Worm (Caenorhabditis elegans): Measurements from ENCODE around the gene mom-1.

Gene mom-1

DNA sequence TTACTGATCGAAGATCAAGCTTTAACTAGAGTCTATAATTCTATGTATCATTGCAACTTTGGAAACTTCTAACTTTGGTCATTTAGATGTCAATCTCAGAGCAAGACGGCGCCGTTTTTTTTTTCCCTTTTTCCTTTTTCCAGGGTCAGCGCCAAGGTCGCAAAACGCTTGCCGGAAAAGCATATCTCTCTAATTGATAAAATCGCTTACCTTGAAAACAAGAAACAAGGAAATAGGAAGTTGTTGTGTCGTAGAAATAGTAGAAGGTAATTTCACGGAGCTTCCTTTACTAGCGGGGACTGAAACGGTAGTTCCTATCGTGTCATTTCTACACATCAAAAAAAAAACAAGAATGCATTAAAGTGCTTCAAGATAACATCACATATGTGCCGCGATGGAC, 28.5 kb downstream of the mom-1 start:
- no peak for TF ChIP-seq egl-27 (tag; optimal IDR thresholded peaks at IDR 0.05)
- no peak for TF ChIP-seq fos-1 (tag; optimal IDR thresholded peaks at IDR 0.05)
- no peak for TF ChIP-seq gmeb-1 (tag; optimal IDR thresholded peaks at IDR 0.05)
- TF ChIP-seq nhr-129 (tag; optimal IDR thresholded peaks at IDR 0.05): no peak
- no peak for TF ChIP-seq blmp-1 (tag; optimal IDR thresholded peaks at IDR 0.05; ENCODE audit: insufficient read depth)
- TF ChIP-seq mbf-1 (tag; optimal IDR thresholded peaks at IDR 0.05): no peak
- TF ChIP-seq lin-39 (tag; optimal IDR thresholded peaks at IDR 0.05): no peak
- no peak for TF ChIP-seq ZK546.5 (tag; optimal IDR thresholded peaks at IDR 0.05)
- TF ChIP-seq mab-5 (tag; optimal IDR thresholded peaks at IDR 0.05): no peak
- no peak for TF ChIP-seq nhr-12 (tag; optimal IDR thresholded peaks at IDR 0.05)
- no peak for TF ChIP-seq unc-55 (GFP tag; optimal IDR thresholded peaks at IDR 0.05)
- no peak for TF ChIP-seq ceh-16 (tag; optimal IDR thresholded peaks at IDR 0.05)
- no peak for TF ChIP-seq skn-1 (tag; optimal IDR thresholded peaks at IDR 0.05)

- TF ChIP-seq dmd-4 (tag; optimal IDR thresholded peaks at IDR 0.05): no peak
- TF ChIP-seq Y55F3AM.14 (GFP tag; optimal IDR thresholded peaks at IDR 0.05): no peak
- no peak for TF ChIP-seq mab-5 (tag; optimal IDR thresholded peaks at IDR 0.05)
- TF ChIP-seq nhr-6 (tag; optimal IDR thresholded peaks at IDR 0.05): no peak
- TF ChIP-seq nhr-25 (tag; optimal IDR thresholded peaks at IDR 0.05): peak; percentile 59
Measured at ce11 chrX:6323129-6323528, 30.2 kb downstream of the mom-1 start, which contains the start of gene col-167. Gene col-167 (plus strand): TSS chrX:6323488.

ce11 chrX:6324124-6324893, 31.4 kb downstream of the mom-1 start:
- TF ChIP-seq Y55F3AM.14 (GFP tag; optimal IDR thresholded peaks at IDR 0.05) (peak; percentile 44), nhr-25 (tag; optimal IDR thresholded peaks at IDR 0.05) (peak; percentile 64), nhr-10 (tag; optimal IDR thresholded peaks at IDR 0.05) (peak; percentile 19), blmp-1 (tag; optimal IDR thresholded peaks at IDR 0.05; ENCODE audit: insufficient read depth) (peak; percentile 61)

ce11 chrX:6326088-6326487, 33.2 kb downstream of the mom-1 start, which contains the start of gene col-168:
Gene col-168 (plus strand): TSS chrX:6326388.
- TF ChIP-seq snpc-4 (tag; optimal IDR thresholded peaks at IDR 0.05) (no peak), mbf-1 (tag; optimal IDR thresholded peaks at IDR 0.05) (no peak), crh-2 (tag; optimal IDR thresholded peaks at IDR 0.05) (no peak), nhr-6 (tag; optimal IDR thresholded peaks at IDR 0.05) (no peak), ceh-16 (tag; optimal IDR thresholded peaks at IDR 0.05) (no peak), nhr-77 (tag; optimal IDR thresholded peaks at IDR 0.05) (no peak), ZK546.5 (tag; optimal IDR thresholded peaks at IDR 0.05) (no peak), dmd-4 (tag; optimal IDR thresholded peaks at IDR 0.05) (no peak), skn-1 (tag; optimal IDR thresholded peaks at IDR 0.05) (no peak), zag-1 (tag; optimal IDR thresholded peaks at IDR 0.05) (no peak), lin-11 (tag; optimal IDR thresholded peaks at IDR 0.05) (no peak), peb-1 (tag; optimal IDR thresholded peaks at IDR 0.05) (no peak), alr-1 (tag; optimal IDR thresholded peaks at IDR 0.05) (no peak), nhr-10 (tag; optimal IDR thresholded peaks at IDR 0.05) (no peak), Y55F3AM.14 (GFP tag; optimal IDR thresholded peaks at IDR 0.05) (no peak), lsy-2 (tag; optimal IDR thresholded peaks at IDR 0.05) (no peak), mdl-1 (tag; optimal IDR thresholded peaks at IDR 0.05) (no peak), elt-3 (tag; optimal IDR thresholded peaks at IDR 0.05) (no peak), nhr-23 (tag; optimal IDR thresholded peaks at IDR 0.05) (no peak), nhr-129 (tag; optimal IDR thresholded peaks at IDR 0.05) (no peak)

- TF ChIP-seq ama-1 (optimal IDR thresholded peaks at IDR 0.05): no peak
- TF ChIP-seq ztf-4 (tag; optimal IDR thresholded peaks at IDR 0.05): no peak
- no peak for TF ChIP-seq lin-11 (tag; optimal IDR thresholded peaks at IDR 0.05)
- TF ChIP-seq ceh-82 (tag; optimal IDR thresholded peaks at IDR 0.05): no peak
- no peak for TF ChIP-seq zag-1 (tag; optimal IDR thresholded peaks at IDR 0.05)
- TF ChIP-seq lin-39 (tag; optimal IDR thresholded peaks at IDR 0.05): no peak
- TF ChIP-seq mab-5 (tag; optimal IDR thresholded peaks at IDR 0.05): no peak
- TF ChIP-seq ztf-1 (GFP tag; conservative IDR thresholded peaks at IDR 0.05): no peak
- TF ChIP-seq nhr-21 (tag; optimal IDR thresholded peaks at IDR 0.05): no peak
Measured at ce11 chrX:6328860-6329259, 35.9 kb downstream of the mom-1 start, which contains the start of gene col-169. Gene col-169 (plus strand): TSS chrX:6329160.
